Worm (Caenorhabditis elegans) whole organism, L1 larva: Measurements from ENCODE around the gene hot-7.

Experiments
- C04F5.9 ChIP-seq: sonication (generic microtip); optimal IDR thresholded peaks from 2 replicates; lab custom pipeline; 2016; ENCODE audit warnings: missing genetic modification characterization, missing compliant biosample characterization
- C34B4.2 ChIP-seq: sonication (generic microtip); optimal IDR thresholded peaks from 2 replicates; lab custom pipeline; 2017; ENCODE audit warnings: mild to moderate bottlenecking, missing genetic modification characterization, missing compliant biosample characterization
- F16B12.6 ChIP-seq: fragments of 150-350 bp; optimal IDR thresholded peaks from 2 replicates; lab custom pipeline; 2014; ENCODE audit warnings: missing biosample characterization, missing genetic modification characterization
- alr-1 ChIP-seq: fragments of 200-800 bp; sonication (Bioruptor generic); optimal IDR thresholded peaks from 2 replicates; lab custom pipeline; 2018; ENCODE audit warnings: borderline replicate concordance, mild to moderate bottlenecking, missing genetic modification characterization, missing compliant biosample characterization
- ceh-63 ChIP-seq: fragments of 200-800 bp; sonication (Bioruptor generic); optimal IDR thresholded peaks from 2 replicates; lab custom pipeline; 2018; ENCODE audit warnings: mild to moderate bottlenecking, missing genetic modification characterization, missing compliant biosample characterization
- ceh-8 ChIP-seq: fragments of 200-800 bp; sonication (Bioruptor generic); optimal IDR thresholded peaks from 2 replicates; lab custom pipeline; 2018; ENCODE audit warnings: mild to moderate bottlenecking, missing genetic modification characterization, moderate library complexity, missing compliant biosample characterization
- ceh-82 ChIP-seq, 3 experiments: fragments of 150-350 bp in 1 of 3; sonication (generic microtip) in 2 of 3; optimal IDR thresholded peaks; 2 replicates each; lab custom pipeline; 2014 to 2017; ENCODE audit warnings: missing biosample characterization in 3 of 3, missing genetic modification characterization in 3 of 3
- dsc-1 ChIP-seq: sonication (generic microtip); optimal IDR thresholded peaks from 2 replicates; lab custom pipeline; 2016; ENCODE audit warnings: mild to moderate bottlenecking, missing genetic modification characterization, missing compliant biosample characterization
- efl-1 ChIP-seq, 4 experiments: fragments of 150-350 bp; optimal IDR thresholded peaks in 3 of 4; peaks in 1 of 4; 1 replicate in 1 of 4; 2 replicates in 3 of 4; lab custom pipeline; 2014; ENCODE audit warnings: missing biosample characterization in 2 of 4, missing genetic modification characterization in 2 of 4, missing genetic modification reagents in 2 of 4
- egl-13 ChIP-seq: sonication (generic microtip); optimal IDR thresholded peaks from 2 replicates; lab custom pipeline; 2016; ENCODE audit warnings: missing genotype, missing genetic modification reagents, missing genetic modification characterization, missing compliant biosample characterization
- elt-2 ChIP-seq: sonication (generic microtip); optimal IDR thresholded peaks from 2 replicates; lab custom pipeline; 2016; ENCODE audit warnings: missing genetic modification characterization, mild to moderate bottlenecking, inconsistent platforms, missing compliant biosample characterization, missing genetic modification reagents
- fkh-10 ChIP-seq: sonication (generic microtip); optimal IDR thresholded peaks from 2 replicates; lab custom pipeline; 2017; ENCODE audit warnings: missing biosample characterization, missing genetic modification reagents, missing genetic modification characterization
- fkh-8 ChIP-seq: sonication (generic microtip); optimal IDR thresholded peaks from 2 replicates; lab custom pipeline; 2016; ENCODE audit warnings: mild to moderate bottlenecking, missing genetic modification characterization, missing compliant biosample characterization
- fos-1 ChIP-seq: fragments of 150-350 bp; optimal IDR thresholded peaks from 2 replicates; lab custom pipeline; 2014; ENCODE audit warnings: missing biosample characterization, missing genetic modification characterization
- hpl-2 ChIP-seq: fragments of 150-350 bp; optimal IDR thresholded peaks from 2 replicates; lab custom pipeline; 2014; ENCODE audit warnings: missing biosample characterization, missing genetic modification reagents, missing genetic modification characterization
- jun-1 ChIP-seq: fragments of 150-350 bp; optimal IDR thresholded peaks from 2 replicates; lab custom pipeline; 2014; ENCODE audit warnings: missing biosample characterization, missing genetic modification reagents, missing genetic modification characterization
- lin-14 ChIP-seq: fragments of 200-800 bp; sonication (Bioruptor generic); optimal IDR thresholded peaks from 2 replicates; lab custom pipeline; 2018; ENCODE audit warnings: mild to moderate bottlenecking, missing genetic modification characterization, moderate library complexity, missing compliant biosample characterization
- lin-35 ChIP-seq, 2 experiments: fragments of 150-350 bp; optimal IDR thresholded peaks; 2 replicates each; lab custom pipeline; 2014; ENCODE audit warnings: missing biosample characterization in 2 of 2, missing genetic modification characterization in 2 of 2, missing genetic modification reagents in 2 of 2
- lin-39 ChIP-seq: fragments of 150-350 bp; optimal IDR thresholded peaks from 2 replicates; lab custom pipeline; 2014; ENCODE audit warnings: missing biosample characterization, missing genetic modification reagents, missing genetic modification characterization
- lir-3 ChIP-seq: sonication (generic microtip); optimal IDR thresholded peaks from 2 replicates; lab custom pipeline; 2016; ENCODE audit warnings: mild to moderate bottlenecking, missing genetic modification characterization, moderate library complexity, missing compliant biosample characterization; ENCODE audit not compliant: poor library complexity
- lsy-2 ChIP-seq, 2 experiments: fragments of 150-350 bp; optimal IDR thresholded peaks; 2 replicates each; lab custom pipeline; 2014; ENCODE audit warnings: missing biosample characterization in 2 of 2, missing genetic modification characterization in 2 of 2
- mdl-1 ChIP-seq, 2 experiments: fragments of 150-350 bp; optimal IDR thresholded peaks; 2 replicates each; lab custom pipeline; 2014 to 2017; ENCODE audit warnings: missing biosample characterization in 2 of 2, missing genetic modification characterization in 2 of 2, inconsistent platforms in 1 of 2
- mef-2 ChIP-seq: fragments of 150-350 bp; optimal IDR thresholded peaks from 2 replicates; lab custom pipeline; 2014; ENCODE audit warnings: missing biosample characterization, missing genetic modification characterization
- nhr-11 ChIP-seq: fragments of 150-350 bp; optimal IDR thresholded peaks from 2 replicates; lab custom pipeline; 2014; ENCODE audit warnings: missing biosample characterization, missing genetic modification characterization
- nhr-28 ChIP-seq: fragments of 150-350 bp; optimal IDR thresholded peaks from 2 replicates; lab custom pipeline; 2014; ENCODE audit warnings: missing biosample characterization, missing genetic modification characterization
- nhr-47 ChIP-seq: sonication (generic microtip); optimal IDR thresholded peaks from 2 replicates; lab custom pipeline; 2016; ENCODE audit warnings: mild to moderate bottlenecking, missing genetic modification characterization, moderate library complexity, missing compliant biosample characterization
- nhr-71 ChIP-seq: sonication (generic microtip); optimal IDR thresholded peaks from 2 replicates; lab custom pipeline; 2016; ENCODE audit warnings: mild to moderate bottlenecking, missing genetic modification characterization, moderate library complexity, missing compliant biosample characterization
- nhr-84 ChIP-seq: sonication (generic microtip); optimal IDR thresholded peaks from 2 replicates; lab custom pipeline; 2017; ENCODE audit warnings: missing biosample characterization, missing genetic modification characterization
- nhr-85 ChIP-seq: sonication (generic microtip); peaks from one replicate; lab custom pipeline; 2016; ENCODE audit warnings: missing genetic modification characterization, inconsistent platforms, missing compliant biosample characterization
- nhr-90 ChIP-seq: sonication (generic microtip); optimal IDR thresholded peaks from 2 replicates; lab custom pipeline; 2016; ENCODE audit warnings: mild to moderate bottlenecking, missing genetic modification characterization, missing compliant biosample characterization; ENCODE audit not compliant: poor library complexity
- pag-3 ChIP-seq: sonication (generic microtip); optimal IDR thresholded peaks from 2 replicates; lab custom pipeline; 2017; ENCODE audit warnings: missing genetic modification characterization, mild to moderate bottlenecking, missing compliant biosample characterization, antibody characterized with exemption, borderline replicate concordance; ENCODE audit not compliant: insufficient read depth
- pax-3 ChIP-seq: fragments of 200-800 bp; sonication (Bioruptor generic); optimal IDR thresholded peaks from 2 replicates; lab custom pipeline; 2018; ENCODE audit warnings: mild to moderate bottlenecking, missing genetic modification characterization, moderate library complexity, missing compliant biosample characterization
- pqm-1 ChIP-seq: sonication (generic microtip); optimal IDR thresholded peaks from 3 replicates; lab custom pipeline; 2017; ENCODE audit warnings: missing biosample characterization, missing genetic modification characterization
- skn-1 ChIP-seq: fragments of 150-350 bp; optimal IDR thresholded peaks from 2 replicates; lab custom pipeline; 2014; ENCODE audit warnings: missing biosample characterization, missing genetic modification characterization
- snpc-4 ChIP-seq: fragments of 150-350 bp; optimal IDR thresholded peaks from 2 replicates; lab custom pipeline; 2014; ENCODE audit warnings: missing biosample characterization, missing genetic modification characterization
- snu-23 ChIP-seq: sonication (generic microtip); optimal IDR thresholded peaks from 2 replicates; lab custom pipeline; 2016; ENCODE audit warnings: missing genetic modification characterization, missing compliant biosample characterization
- sptf-1 ChIP-seq: fragments of 150-350 bp; optimal IDR thresholded peaks from 2 replicates; lab custom pipeline; 2014; ENCODE audit warnings: missing biosample characterization, missing genetic modification characterization
- sup-37 ChIP-seq: fragments of 200-800 bp; sonication (Bioruptor generic); optimal IDR thresholded peaks from 2 replicates; lab custom pipeline; 2018; ENCODE audit warnings: mild to moderate bottlenecking, missing genetic modification characterization, missing compliant biosample characterization
- tbx-2 ChIP-seq: sonication (generic microtip); optimal IDR thresholded peaks from 2 replicates; lab custom pipeline; 2016; ENCODE audit warnings: missing genetic modification characterization, missing compliant biosample characterization
- unc-62 ChIP-seq: fragments of 150-350 bp; optimal IDR thresholded peaks from 2 replicates; lab custom pipeline; 2014; ENCODE audit warnings: missing biosample characterization, missing genetic modification reagents, missing genetic modification characterization
- unc-86 ChIP-seq: sonication (generic microtip); optimal IDR thresholded peaks from 2 replicates; lab custom pipeline; 2016; ENCODE audit warnings: missing genetic modification characterization, missing compliant biosample characterization
- vab-15 ChIP-seq: sonication (generic microtip); optimal IDR thresholded peaks from 2 replicates; lab custom pipeline; 2017; ENCODE audit warnings: missing genotype, mild to moderate bottlenecking, missing genetic modification characterization, missing compliant biosample characterization
- ztf-11 ChIP-seq, 2 experiments: sonication (generic microtip); optimal IDR thresholded peaks; 2 replicates each; lab custom pipeline; 2016 to 2017; ENCODE audit warnings: missing genetic modification characterization in 2 of 2, missing biosample characterization in 1 of 2, missing compliant biosample characterization in 1 of 2
- ztf-4 ChIP-seq: fragments of 150-350 bp; optimal IDR thresholded peaks from 2 replicates; lab custom pipeline; 2014; ENCODE audit warnings: missing biosample characterization, missing genetic modification characterization

The hot-7 gene

ce11 chrII:14244457-14245254 lies 33.4 kb downstream of the hot-7 start (continued):
- TF ChIP-seq nhr-11 (no peak), alr-1 (tag; lab: Kevin White, UChicago) (no peak), lin-35 (GFP tag; optimal IDR thresholded peaks at IDR 0.05; lab: Kevin White, UChicago) (peak; percentile 72), fkh-10 (GFP tag; lab: Kevin White, UChicago) (peak; percentile 23), lir-3 (tag; lab: Kevin White, UChicago) (no peak), hpl-2 (GFP tag; lab: Kevin White, UChicago) (no peak), nhr-28 (tag; lab: Kevin White, UChicago) (no peak), ztf-11 (tag; optimal IDR thresholded peaks at IDR 0.05; lab: Kevin White, UChicago) (no peak), lin-39 (tag; lab: Kevin White, UChicago) (no peak)

- TF ChIP-seq efl-1 (optimal IDR thresholded peaks at IDR 0.05; lab: Kevin White, UChicago) (no peak), efl-1 (GFP tag; optimal IDR thresholded peaks at IDR 0.05 in 1 of 2; lab: Kevin White, UChicago) (peak in 1 of 2 experiments; percentile 8), mef-2 (no peak), lsy-2 (tag; optimal IDR thresholded peaks at IDR 0.05; lab: Kevin White, UChicago) (peak in 1 of 2 experiments; percentile 27), tbx-2 (tag; lab: Kevin White, UChicago) (no peak)
Measured at ce11 chrII:14247227-14247626, 36.0 kb downstream of the hot-7 start.

DNA sequence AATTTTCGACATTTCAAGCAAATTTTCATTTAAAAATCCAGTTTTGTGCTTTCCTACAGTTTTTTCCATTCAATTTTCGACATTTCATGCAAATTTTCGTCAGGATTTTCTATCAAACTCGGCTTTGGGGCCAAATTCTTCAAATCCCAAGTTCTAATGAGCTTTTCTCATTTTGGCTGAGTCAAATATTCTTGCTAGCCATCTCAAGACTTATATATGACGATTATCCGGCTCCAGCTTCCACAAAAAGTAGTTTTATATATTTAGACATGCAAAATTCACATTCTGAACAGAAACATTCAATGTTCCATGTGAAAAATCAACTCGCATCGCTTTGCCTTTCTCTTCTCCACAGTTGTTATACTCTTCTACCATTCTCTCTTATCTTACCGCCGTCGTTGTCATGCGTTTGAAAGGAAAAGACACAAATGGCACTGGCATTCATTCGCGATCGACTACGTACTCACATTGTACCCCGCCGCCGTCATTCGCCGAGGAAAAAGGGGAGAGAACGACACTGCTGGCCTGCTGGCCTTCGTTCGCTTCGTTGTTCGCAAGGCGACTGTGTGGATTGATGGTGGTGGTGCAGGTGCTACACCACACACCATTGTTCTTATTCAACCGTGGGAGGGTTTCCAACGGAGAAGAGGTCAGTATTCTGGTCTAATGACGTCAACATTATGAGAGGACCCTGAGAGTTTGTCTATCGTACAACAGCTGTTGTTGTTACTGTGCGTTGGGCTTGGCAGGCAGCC lies 36.7 kb downstream of the hot-7 start:
- TF ChIP-seq nhr-11 (no peak), dsc-1 (no peak), mdl-1 (tag; optimal IDR thresholded peaks at IDR 0.05; lab: Kevin White, UChicago) (peak in 1 of 2 experiments; percentile 43), skn-1 (tag; lab: Kevin White, UChicago) (no peak), fos-1 (tag; lab: Kevin White, UChicago) (no peak), ceh-63 (GFP tag; lab: Kevin White, UChicago) (no peak), ceh-8 (no peak), pax-3 (tag; lab: Kevin White, UChicago) (no peak), pqm-1 (tag; lab: Kevin White, UChicago) (no peak), nhr-71 (tag; lab: Kevin White, UChicago) (peak; percentile 8), ztf-4 (tag; lab: Kevin White, UChicago) (no peak), lir-3 (tag; lab: Kevin White, UChicago) (no peak), lin-14 (GFP tag; lab: Kevin White, UChicago) (peak; percentile 68), nhr-47 (tag; lab: Kevin White, UChicago) (no peak), nhr-90 (no peak), ztf-11 (tag; optimal IDR thresholded peaks at IDR 0.05; lab: Kevin White, UChicago) (peak in 1 of 2 experiments; percentile 51), jun-1 (no peak), lin-39 (tag; lab: Kevin White, UChicago) (no peak), nhr-85 (tag; lab: Kevin White, UChicago) (no peak), snpc-4 (no peak), sptf-1 (tag; lab: Kevin White, UChicago) (no peak), fkh-8 (tag; lab: Kevin White, UChicago) (no peak), nhr-84 (tag; lab: Kevin White, UChicago) (no peak), lsy-2 (tag; optimal IDR thresholded peaks at IDR 0.05; lab: Kevin White, UChicago) (peak in 1 of 2 experiments; percentile 41), unc-62 (GFP tag; lab: Kevin White, UChicago) (no peak), snu-23 (GFP tag; lab: Kevin White, UChicago) (peak; percentile 59), F16B12.6 (tag; lab: Kevin White, UChicago) (no peak), pag-3 (tag; lab: Kevin White, UChicago) (no peak), vab-15 (no peak), mef-2 (no peak), unc-86 (tag; lab: Kevin White, UChicago) (no peak), ceh-82 (tag; optimal IDR thresholded peaks at IDR 0.05; lab: Kevin White, UChicago) (no peak), elt-2 (tag; lab: Kevin White, UChicago) (no peak), egl-13 (no peak), sup-37 (GFP tag; lab: Kevin White, UChicago) (no peak), C34B4.2 (tag; lab: Kevin White, UChicago) (no peak), C04F5.9 (no peak)
